Fruit fly (Drosophila melanogaster) whole organism, wandering third instar larva: Measurements from ENCODE around the gene Sf3b3.

Experiments used
- Abd-B ChIP-seq: fragments of >200 bp; optimal IDR thresholded peaks from 2 replicates; lab custom pipeline; 2017; ENCODE audit warnings: missing biosample characterization, missing genetic modification characterization
- Dfd ChIP-seq: fragments of >200 bp; optimal IDR thresholded peaks from 2 replicates; lab custom pipeline; 2017; ENCODE audit warnings: missing biosample characterization, missing genetic modification characterization
- GATAd ChIP-seq: sonication (Bioruptor generic); optimal IDR thresholded peaks from 2 replicates; lab custom pipeline; 2016; ENCODE audit warnings: missing biosample characterization, missing genetic modification characterization
- Mio ChIP-seq: sonication (Bioruptor generic); optimal IDR thresholded peaks from 2 replicates; lab custom pipeline; 2016; ENCODE audit warnings: missing biosample characterization, missing genetic modification characterization
- Myc ChIP-seq: fragments of >200 bp; optimal IDR thresholded peaks from 2 replicates; lab custom pipeline; 2017
- Rel ChIP-seq, 2 experiments: fragments of 200-800 bp; sonication (Bioruptor generic) in 1 of 2; optimal IDR thresholded peaks; 2 replicates in 1 of 2; 3 replicates in 1 of 2; lab custom pipeline; 2016 to 2019; ENCODE audit warnings: mild to moderate bottlenecking in 2 of 2, missing biosample characterization in 2 of 2, missing genetic modification characterization in 2 of 2, moderate library complexity in 1 of 2
- dl ChIP-seq, 2 experiments: fragments of 175-275, 200-275 bp in 1 of 2; fragments of 200-275 bp in 1 of 2; sonication (Bioruptor generic); optimal IDR thresholded peaks; lab custom pipeline; 2018; ENCODE audit warnings: mild to moderate bottlenecking in 2 of 2, missing biosample characterization in 2 of 2, missing genetic modification characterization in 2 of 2, moderate library complexity in 2 of 2; ENCODE audit not compliant: partially characterized antibody in 2 of 2, insufficient read depth in 1 of 2
- h ChIP-seq: fragments of 200-800 bp; sonication (Bioruptor generic); optimal IDR thresholded peaks from 3 replicates; lab custom pipeline; 2016; ENCODE audit warnings: missing biosample characterization, mild to moderate bottlenecking, missing genetic modification characterization
- lola ChIP-seq: fragments of >200 bp; optimal IDR thresholded peaks from 2 replicates; lab custom pipeline; 2017; ENCODE audit warnings: missing biosample characterization, missing genetic modification characterization
- pan ChIP-seq: fragments of >200 bp; optimal IDR thresholded peaks from 2 replicates; lab custom pipeline; 2017
- sv ChIP-seq: fragments of 200-800 bp; sonication (Bioruptor generic); optimal IDR thresholded peaks from 3 replicates; lab custom pipeline; 2016; ENCODE audit warnings: missing biosample characterization, missing genetic modification characterization
- usp ChIP-seq: fragments of >200 bp; optimal IDR thresholded peaks from 2 replicates; lab custom pipeline; 2017; ENCODE audit warnings: missing biosample characterization, missing genetic modification characterization
- woc ChIP-seq: sonication (Bioruptor generic); optimal IDR thresholded peaks from 2 replicates; lab custom pipeline; 2016; ENCODE audit warnings: missing biosample characterization, mild to moderate bottlenecking, missing genetic modification characterization

DNA sequence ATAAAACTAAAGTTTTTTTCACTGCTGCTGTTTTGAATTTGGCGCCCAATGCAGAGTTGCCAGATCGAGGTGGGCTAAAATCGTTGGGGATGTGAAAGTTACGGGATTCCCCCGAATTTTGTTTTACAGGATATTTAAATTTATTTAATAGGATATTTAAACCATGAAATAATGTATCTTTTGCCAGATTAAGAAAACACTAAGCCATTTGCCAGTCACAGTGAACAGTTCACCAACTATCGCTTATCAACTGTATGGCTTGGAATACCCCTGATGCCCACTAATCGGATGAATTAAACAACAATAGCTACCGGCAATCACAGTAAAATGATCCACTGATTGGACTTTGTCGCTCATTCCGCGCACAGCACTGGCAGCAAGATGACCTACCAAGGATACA is 17.9 kb upstream of the Sf3b3 start, which contains the start of gene Dci:
- no peak for TF ChIP-seq Rel (GFP tag; optimal IDR thresholded peaks at IDR 0.05; lab: Kevin White, UChicago)
- peak; percentile 98 for TF ChIP-seq Rel (tag; optimal IDR thresholded peaks at IDR 0.05; lab: Kevin White, UChicago)
- no peak for TF ChIP-seq woc (GFP tag; lab: Kevin White, UChicago)
- TF ChIP-seq Abd-B (GFP tag; lab: Kevin White, UChicago), result no peak
- TF ChIP-seq Myc, result no peak
- TF ChIP-seq lola (GFP tag; lab: Kevin White, UChicago), result no peak
- TF ChIP-seq dl (GFP tag; optimal IDR thresholded peaks at IDR 0.05; lab: Kevin White, UChicago; ENCODE audit: insufficient read depth in 1 of 2, partially characterized antibody in 2 of 2), result no peak
- TF ChIP-seq h (GFP tag; lab: Kevin White, UChicago), result peak; percentile 63
- no peak for TF ChIP-seq Dfd (GFP tag; lab: Kevin White, UChicago)
- TF ChIP-seq sv (GFP tag; lab: Kevin White, UChicago), result peak; percentile 69
- no peak for TF ChIP-seq usp (GFP tag; lab: Kevin White, UChicago)
- peak; percentile 16 for TF ChIP-seq GATAd
- no peak for TF ChIP-seq Mio
- no peak for TF ChIP-seq pan (lab: Kevin White, UChicago)
